Fruit fly (Drosophila melanogaster) whole organism, embryonic: Measurements from ENCODE around the gene mthl14.

Experiments used
- Abd-B ChIP-seq: fragments of 200-800 bp; sonication (Bioruptor generic); optimal IDR thresholded peaks from 2 replicates; lab custom pipeline; 2018; ENCODE audit warnings: missing biosample characterization, mild to moderate bottlenecking, missing genetic modification characterization, moderate library complexity
- Atf-2 ChIP-seq: fragments of 200-800 bp; sonication (Bioruptor generic); optimal IDR thresholded peaks from 2 replicates; lab custom pipeline; 2016; ENCODE audit warnings: missing biosample characterization, missing genetic modification characterization
- Blimp-1 ChIP-seq: fragments of 200-800 bp; sonication (Bioruptor generic); optimal IDR thresholded peaks from 3 replicates; lab custom pipeline; 2018; ENCODE audit warnings: missing biosample characterization, missing genetic modification characterization, mild to moderate bottlenecking, moderate library complexity, missing genetic modification reagents
- CG1024 ChIP-seq: fragments of 200-800 bp; sonication (Bioruptor generic); IDR thresholded peaks from 2 replicates; pipeline ENCODE4 v1.3.6; 2022; ENCODE audit warnings: missing biosample characterization, missing genetic modification characterization
- CG10366 ChIP-seq: fragments of 200-800 bp; sonication (Bioruptor generic); IDR thresholded peaks from 2 replicates; pipeline ENCODE4 v1.3.6; 2022; ENCODE audit warnings: missing biosample characterization, missing genetic modification characterization
- CG10431 ChIP-seq: fragments of 200-800 bp; sonication (Bioruptor generic); optimal IDR thresholded peaks from 3 replicates; lab custom pipeline; 2018; ENCODE audit warnings: missing biosample characterization, mild to moderate bottlenecking, missing genetic modification characterization
- CG11456 ChIP-seq: fragments of 200-800 bp; sonication (Bioruptor generic); IDR thresholded peaks from 3 replicates; pipeline ENCODE4 v1.3.6; 2022; ENCODE audit warnings: missing biosample characterization, missing genetic modification characterization
- CG11695 ChIP-seq: fragments of 200-800 bp; sonication (Bioruptor generic); IDR thresholded peaks from 3 replicates; pipeline ENCODE4 v1.3.6; 2022; ENCODE audit warnings: missing biosample characterization, missing genetic modification characterization
- CG15601 ChIP-seq: fragments of 200-800 bp; sonication (Bioruptor generic); optimal IDR thresholded peaks from 3 replicates; lab custom pipeline; 2019; ENCODE audit warnings: missing biosample characterization, mild to moderate bottlenecking, missing genetic modification characterization, moderate library complexity
- CG3065 ChIP-seq: fragments of 200-800 bp; sonication (Bioruptor generic); optimal IDR thresholded peaks from 2 replicates; lab custom pipeline; 2016; ENCODE audit warnings: missing biosample characterization, missing genetic modification characterization
- CG3847 ChIP-seq: fragments of 200-800 bp; sonication (Bioruptor generic); IDR thresholded peaks from 2 replicates; pipeline ENCODE4 v1.3.6; 2022; ENCODE audit warnings: missing biosample characterization, missing genetic modification characterization
- CG4617 ChIP-seq: fragments of 200-800 bp; sonication (Bioruptor generic); optimal IDR thresholded peaks from 3 replicates; lab custom pipeline; 2016; ENCODE audit warnings: missing biosample characterization, missing genetic modification characterization, borderline replicate concordance
- CG8089 ChIP-seq: fragments of 200-800 bp; sonication (Bioruptor generic); optimal IDR thresholded peaks from 3 replicates; lab custom pipeline; 2016; ENCODE audit warnings: missing biosample characterization, missing genetic modification characterization
- CG9817 ChIP-seq: fragments of 200-800 bp; sonication (Bioruptor generic); optimal IDR thresholded peaks from 2 replicates; lab custom pipeline; 2018; ENCODE audit warnings: missing biosample characterization, mild to moderate bottlenecking, missing genetic modification characterization, moderate library complexity
- CG9876 ChIP-seq: fragments of 200-800 bp; sonication (Bioruptor generic); optimal IDR thresholded peaks from 2 replicates; lab custom pipeline; 2016; ENCODE audit warnings: missing biosample characterization, missing genetic modification characterization
- CHES-1-like ChIP-seq: fragments of 200-800 bp; sonication (Bioruptor generic); optimal IDR thresholded peaks from 2 replicates; lab custom pipeline; 2016; ENCODE audit warnings: missing biosample characterization, missing genetic modification characterization
- CTCF ChIP-seq: fragments of 200-800 bp; sonication (Bioruptor generic); optimal IDR thresholded peaks from 2 replicates; lab custom pipeline; 2017; ENCODE audit warnings: missing biosample characterization, mild to moderate bottlenecking, missing genetic modification characterization, moderate library complexity
- D19B ChIP-seq: fragments of 200-800 bp; sonication (Bioruptor generic); optimal IDR thresholded peaks from 2 replicates; lab custom pipeline; 2017; ENCODE audit warnings: missing biosample characterization, mild to moderate bottlenecking, missing genetic modification characterization
- Dek ChIP-seq: fragments of 200-800 bp; sonication (Bioruptor generic); optimal IDR thresholded peaks from 3 replicates; lab custom pipeline; 2019; ENCODE audit warnings: missing biosample characterization, mild to moderate bottlenecking, missing genetic modification characterization, moderate library complexity
- Dref ChIP-seq: fragments of 200-800 bp; sonication (Bioruptor generic); IDR thresholded peaks from 2 replicates; pipeline ENCODE4 v1.3.6; 2022; ENCODE audit warnings: missing biosample characterization, missing genetic modification characterization
- HLH3B ChIP-seq: fragments of 200-800 bp; sonication (Bioruptor generic); IDR thresholded peaks from 2 replicates; pipeline ENCODE4 v1.3.6; 2022; ENCODE audit warnings: missing biosample characterization, missing genetic modification characterization
- Med ChIP-seq: fragments of 200-800 bp; sonication (Bioruptor generic); peaks from one replicate; lab custom pipeline; 2016; ENCODE audit warnings: missing biosample characterization, missing genetic modification characterization, mild to moderate bottlenecking, inconsistent platforms, moderate library complexity
- Opbp ChIP-seq: fragments of 200-800 bp; sonication (Bioruptor generic); IDR thresholded peaks from 3 replicates; pipeline ENCODE4 v1.3.6; 2022; ENCODE audit warnings: missing biosample characterization, missing genetic modification characterization; ENCODE audit not compliant: partially characterized antibody
- Ptx1 ChIP-seq: fragments of 200-800 bp; sonication (Bioruptor generic); IDR thresholded peaks from 2 replicates; pipeline ENCODE4 v1.3.6; 2022; ENCODE audit warnings: missing biosample characterization, missing genetic modification characterization
- Sin3A ChIP-seq: fragments of >200 bp; optimal IDR thresholded peaks from 2 replicates; lab custom pipeline; 2018
- Stat92E ChIP-seq, 3 experiments: fragments of >200 bp in 2 of 3; fragments of 200-800 bp in 1 of 3; sonication (Bioruptor generic) in 1 of 3; optimal IDR thresholded peaks; 2 replicates each; lab custom pipeline; 2017 to 2019; ENCODE audit warnings: missing biosample characterization in 3 of 3, missing genetic modification characterization in 3 of 3, mild to moderate bottlenecking in 1 of 3, moderate library complexity in 1 of 3
- abd-A ChIP-seq: fragments of 200-800 bp; sonication (Bioruptor generic); optimal IDR thresholded peaks from 3 replicates; lab custom pipeline; 2019; ENCODE audit warnings: missing biosample characterization, mild to moderate bottlenecking, missing genetic modification characterization, moderate library complexity
- ase ChIP-seq: fragments of 200-800 bp; sonication (Bioruptor generic); IDR thresholded peaks from 3 replicates; pipeline ENCODE4 v1.3.6; 2022; ENCODE audit warnings: missing biosample characterization, missing genetic modification characterization
- bbx ChIP-seq: fragments of 200-800 bp; sonication (Bioruptor generic); IDR thresholded peaks from 2 replicates; pipeline ENCODE4 v1.3.6; 2022; ENCODE audit warnings: missing biosample characterization, missing genetic modification characterization; ENCODE audit not compliant: partially characterized antibody
- cad ChIP-seq: fragments of >200 bp; optimal IDR thresholded peaks from 2 replicates; lab custom pipeline; 2017; ENCODE audit warnings: missing biosample characterization, missing genetic modification characterization
- chn ChIP-seq: fragments of 200-800 bp; sonication (Bioruptor generic); optimal IDR thresholded peaks from 2 replicates; lab custom pipeline; 2016; ENCODE audit warnings: missing biosample characterization, missing genetic modification characterization
- dati ChIP-seq: fragments of 200-800 bp; sonication (Bioruptor generic); IDR thresholded peaks from 2 replicates; pipeline ENCODE4 v1.3.6; 2022; ENCODE audit warnings: missing biosample characterization, missing genetic modification characterization
- dm ChIP-seq: fragments of 200-800 bp; sonication (Bioruptor generic); optimal IDR thresholded peaks from 3 replicates; lab custom pipeline; 2016; ENCODE audit warnings: missing biosample characterization, missing genetic modification characterization
- ewg ChIP-seq: fragments of 200-800 bp; sonication (Bioruptor generic); optimal IDR thresholded peaks from 3 replicates; lab custom pipeline; 2017; ENCODE audit warnings: mild to moderate bottlenecking, missing biosample characterization, missing genetic modification reagents, missing genetic modification characterization
- jigr1 ChIP-seq: fragments of 200-800 bp; sonication (Bioruptor generic); IDR thresholded peaks from 3 replicates; pipeline ENCODE4 v1.3.6; 2022; ENCODE audit warnings: missing biosample characterization, missing genetic modification characterization
- knrl ChIP-seq: fragments of 200-800 bp; sonication (Bioruptor generic); IDR thresholded peaks from 3 replicates; pipeline ENCODE4 v1.3.6; 2022; ENCODE audit warnings: missing biosample characterization, missing genetic modification characterization; ENCODE audit not compliant: partially characterized antibody
- lov ChIP-seq, 2 experiments: fragments of 200-800 bp in 1 of 2; fragments of >200 bp in 1 of 2; sonication (Bioruptor generic) in 1 of 2; IDR thresholded peaks in 1 of 2; optimal IDR thresholded peaks in 1 of 2; 2 replicates in 1 of 2; 3 replicates in 1 of 2; pipeline versions ENCODE4 v1.3.6 to Lab custom; 2017 to 2022; ENCODE audit warnings: missing biosample characterization in 1 of 2, missing genetic modification characterization in 1 of 2
- mam ChIP-seq: fragments of 200-800 bp; sonication (Bioruptor generic); optimal IDR thresholded peaks from 3 replicates; lab custom pipeline; 2016; ENCODE audit warnings: missing biosample characterization, missing genetic modification characterization
- nerfin-1 ChIP-seq: fragments of 200-800 bp; sonication (Bioruptor generic); optimal IDR thresholded peaks from 3 replicates; lab custom pipeline; 2019; ENCODE audit warnings: missing biosample characterization, mild to moderate bottlenecking, missing genetic modification characterization, moderate library complexity
- pan ChIP-seq, 4 experiments: fragments of >200 bp in 3 of 4; fragments of 200-800 bp in 1 of 4; sonication (Bioruptor generic) in 1 of 4; optimal IDR thresholded peaks in 3 of 4; IDR thresholded peaks in 1 of 4; 2 replicates each; pipeline versions ENCODE4 v1.3.6 to Lab custom; 2017 to 2022; ENCODE audit warnings: missing biosample characterization in 2 of 4, missing genetic modification characterization in 2 of 4, mixed read lengths in 1 of 4
- repo ChIP-seq: fragments of 200-800 bp; sonication (Bioruptor generic); optimal IDR thresholded peaks from 2 replicates; lab custom pipeline; 2016; ENCODE audit warnings: missing biosample characterization, missing genetic modification characterization
- seq ChIP-seq: fragments of 200-800 bp; sonication (Bioruptor generic); IDR thresholded peaks from 2 replicates; pipeline ENCODE4 v1.3.6; 2022; ENCODE audit warnings: missing biosample characterization, missing genetic modification characterization
- sob ChIP-seq: fragments of 200-800 bp; sonication (Bioruptor generic); IDR thresholded peaks from 2 replicates; pipeline ENCODE4 v1.3.6; 2022; ENCODE audit warnings: missing biosample characterization, missing genetic modification characterization
- ssp ChIP-seq: fragments of 200-800 bp; sonication (Bioruptor generic); IDR thresholded peaks from 2 replicates; pipeline ENCODE4 v1.3.6; 2022; ENCODE audit warnings: missing biosample characterization, missing genetic modification characterization
- ttk ChIP-seq: fragments of 200-800 bp; sonication (Bioruptor generic); IDR thresholded peaks from 2 replicates; pipeline ENCODE4 v2.1.2; 2022; ENCODE audit warnings: missing biosample characterization, missing genetic modification characterization
- wdn ChIP-seq: fragments of 200-800 bp; sonication (Bioruptor generic); IDR thresholded peaks from 2 replicates; pipeline ENCODE4 v1.3.6; 2022; ENCODE audit warnings: missing biosample characterization, missing genetic modification characterization
- wor ChIP-seq: fragments of 200-800 bp; sonication (Bioruptor generic); IDR thresholded peaks from 2 replicates; pipeline ENCODE4 v1.3.6; 2022; ENCODE audit warnings: missing biosample characterization, missing genetic modification characterization
- z ChIP-seq: fragments of 200-800 bp; sonication (Bioruptor generic); IDR thresholded peaks from 3 replicates; pipeline ENCODE4 v1.3.6; 2022; ENCODE audit warnings: missing biosample characterization, missing genetic modification characterization

The mthl14 gene

dm6 chr3L:199050-199745 lies 48.1 kb upstream of the mthl14 start (continued):
- TF ChIP-seq wor (GFP tag; lab: Robert Waterston, UW) (peak; percentile 51), CG9817 (tag; lab: Kevin White, UChicago) (peak; percentile 35), seq (0 out of 2 replicates have a peak, but pooled peaks have one; percentile 32), Med (peak; percentile 93), CG10366 (GFP tag; lab: Robert Waterston, UW) (peak; percentile 15; the same call in 1 of the 2 replicates), Stat92E (GFP tag; optimal IDR thresholded peaks at IDR 0.05; lab: Kevin White, UChicago) (peak in 1 of 3 experiments; percentile 23), lov (optimal IDR thresholded peaks at IDR 0.05; lab: Kevin White, UChicago) (no peak), lov (GFP tag; IDR thresholded peaks at IDR 0.05; lab: Robert Waterston, UW) (peak; percentile 62; the same call in 2 of the 3 replicates), ttk (GFP tag; lab: Robert Waterston, UW) (peak; percentile 91), mam (GFP tag; lab: Kevin White, UChicago) (peak; percentile 24), CG9876 (GFP tag; lab: Kevin White, UChicago) (peak; percentile 30), HLH3B (GFP tag; lab: Robert Waterston, UW) (peak; percentile 34; the same call in 1 of the 2 replicates), dm (peak; percentile 71), Atf-2 (GFP tag; lab: Kevin White, UChicago) (peak; percentile 1), bbx (GFP tag; lab: Robert Waterston, UW) (peak; percentile 60), jigr1 (GFP tag; lab: Robert Waterston, UW) (peak; percentile 48; the same call in 2 of the 3 replicates), z (GFP tag; lab: Robert Waterston, UW) (peak; percentile 25; the same call in 1 of the 3 replicates), Dref (GFP tag; lab: Robert Waterston, UW) (peak; percentile 54), ssp (GFP tag; lab: Robert Waterston, UW) (no peak), sob (GFP tag; lab: Robert Waterston, UW) (peak; percentile 51), chn (GFP tag; lab: Kevin White, UChicago) (peak; percentile 84), repo (GFP tag; lab: Kevin White, UChicago) (no peak), CG11695 (GFP tag; lab: Robert Waterston, UW) (peak; percentile 42; the same call in 1 of the 3 replicates), Blimp-1 (GFP tag; lab: Kevin White, UChicago) (no peak), CG3065 (no peak), pan (optimal IDR thresholded peaks at IDR 0.05; lab: Kevin White, UChicago) (no peak), pan (GFP tag; optimal IDR thresholded peaks at IDR 0.05 in 1 of 2, IDR thresholded peaks at IDR 0.05 in 1 of 2) (no peak), Ptx1 (peak; percentile 45), CG15601 (tag; lab: Kevin White, UChicago) (no peak), CHES-1-like (GFP tag; lab: Kevin White, UChicago) (peak; percentile 80), Dek (tag; lab: Kevin White, UChicago) (peak; percentile 35), CG10431 (GFP tag; lab: Kevin White, UChicago) (peak; percentile 42), D19B (GFP tag; lab: Kevin White, UChicago) (no peak), CG3847 (GFP tag; lab: Robert Waterston, UW) (peak; percentile 46), cad (GFP tag; lab: Kevin White, UChicago) (no peak), CG8089 (GFP tag; lab: Kevin White, UChicago) (no peak), CG11456 (GFP tag; lab: Robert Waterston, UW) (peak; percentile 53; the same call in 1 of the 3 replicates), ewg (GFP tag; lab: Kevin White, UChicago) (peak; percentile 63), Sin3A (peak; percentile 44), CG1024 (GFP tag; lab: Robert Waterston, UW) (peak; percentile 46; the same call in 1 of the 2 replicates), Abd-B (peak; percentile 82), wdn (GFP tag; lab: Robert Waterston, UW) (peak; percentile 43; the same call in 1 of the 2 replicates), knrl (GFP tag; lab: Robert Waterston, UW) (peak; percentile 42; the same call in 2 of the 3 replicates), CTCF (GFP tag; lab: Kevin White, UChicago) (peak; percentile 37), abd-A (no peak), dati (GFP tag; lab: Robert Waterston, UW) (no peak), nerfin-1 (tag; lab: Kevin White, UChicago) (peak; percentile 15), ase (peak; percentile 66; the same call in 2 of the 3 replicates), CG4617 (peak; percentile 98), Opbp (GFP tag; lab: Robert Waterston, UW) (peak; percentile 78)
